Worm (Caenorhabditis elegans): ENCODE measurements around the gene AH9.1.

The AH9.1 gene

ce11 chrX:2233929-2234328 is 12.9 kb downstream of the AH9.1 start, which contains the start of gene T14F9.2 (continued):
- TF ChIP-seq ceh-28 (tag; optimal IDR thresholded peaks at IDR 0.05) (no peak), hmg-1.1 (GFP tag; IDR thresholded peaks at IDR 0.05) (no peak; the same call in 1 of the 2 replicates), snpc-4 (tag; optimal IDR thresholded peaks at IDR 0.05) (no peak)

ce11 chrX:2231346-2231745 is 15.5 kb downstream of the AH9.1 start:
- TF ChIP-seq nhr-48 (tag; optimal IDR thresholded peaks at IDR 0.05) (no peak), ztf-11 (tag; optimal IDR thresholded peaks at IDR 0.05) (no peak), nhr-11 (tag; optimal IDR thresholded peaks at IDR 0.05) (no peak), ces-1 (GFP tag; optimal IDR thresholded peaks at IDR 0.05) (no peak), lin-39 (tag; optimal IDR thresholded peaks at IDR 0.05) (no peak), skn-1 (tag; optimal IDR thresholded peaks at IDR 0.05) (no peak), mdt-29 (GFP tag; IDR thresholded peaks at IDR 0.05) (no peak), saeg-2 (GFP tag; IDR thresholded peaks at IDR 0.05) (no peak), nhr-76 (tag; optimal IDR thresholded peaks at IDR 0.05) (no peak), mxl-3 (GFP tag; optimal IDR thresholded peaks at IDR 0.05) (no peak), lin-1 (GFP tag; IDR thresholded peaks at IDR 0.05) (no peak)

- no peak for TF ChIP-seq ztf-11 (tag; optimal IDR thresholded peaks at IDR 0.05)
- TF ChIP-seq zag-1 (tag; optimal IDR thresholded peaks at IDR 0.05), result no peak
- TF ChIP-seq lir-3 (tag; optimal IDR thresholded peaks at IDR 0.05), result no peak
- no peak for TF ChIP-seq spr-3 (GFP tag; optimal IDR thresholded peaks at IDR 0.05)
- no peak for TF ChIP-seq ceh-44 (GFP tag; IDR thresholded peaks at IDR 0.05)
- TF ChIP-seq nhr-25 (tag; optimal IDR thresholded peaks at IDR 0.05; ENCODE audit: borderline replicate concordance, insufficient read depth), result no peak
- TF ChIP-seq dve-1 (tag; optimal IDR thresholded peaks at IDR 0.05; ENCODE audit: insufficient read depth), result no peak
- no peak for TF ChIP-seq saeg-2 (GFP tag; IDR thresholded peaks at IDR 0.05)
- no peak for TF ChIP-seq ctbp-1 (GFP tag; IDR thresholded peaks at IDR 0.05)
- no peak for TF ChIP-seq dpl-1 (GFP tag; optimal IDR thresholded peaks at IDR 0.05)
- no peak for TF ChIP-seq jun-1 (tag; optimal IDR thresholded peaks at IDR 0.05)
- TF ChIP-seq mep-1 (tag; optimal IDR thresholded peaks at IDR 0.05), result no peak
- no peak for TF ChIP-seq mdt-29 (GFP tag; IDR thresholded peaks at IDR 0.05)
- TF ChIP-seq unc-62 (GFP tag; optimal IDR thresholded peaks at IDR 0.05 in 1 of 2), result peak in 1 of 2 experiments; percentile 95
- no peak for TF ChIP-seq unc-62 (tag; optimal IDR thresholded peaks at IDR 0.05)
- TF ChIP-seq mxl-2 (GFP tag; conservative IDR thresholded peaks at IDR 0.05), result no peak
- peak; percentile 64 for TF ChIP-seq aha-1 (tag)
- TF ChIP-seq daf-12 (tag; optimal IDR thresholded peaks at IDR 0.05), result no peak
These were observed 17.3 kb downstream of the AH9.1 start, which contains the start of gene lin-32 for ce11 chrX:2229305-2230172. TSS of gene lin-32 (minus strand) at chrX:2230122.

- no peak for TF ChIP-seq pqm-1 (tag; optimal IDR thresholded peaks at IDR 0.05)
- peak; percentile 90 for TF ChIP-seq daf-19 (GFP tag; conservative IDR thresholded peaks at IDR 0.05)
- peak; percentile 85 for TF ChIP-seq arid-1 (GFP tag; conservative IDR thresholded peaks at IDR 0.05)
- no peak for TF ChIP-seq nhr-10 (tag; optimal IDR thresholded peaks at IDR 0.05)
- TF ChIP-seq nhr-237 (tag; optimal IDR thresholded peaks at IDR 0.05), result no peak
- TF ChIP-seq F49E8.2 (tag; optimal IDR thresholded peaks at IDR 0.05; ENCODE audit: borderline replicate concordance), result peak; percentile 41
- peak; percentile 90 for TF ChIP-seq lim-7 (GFP tag; IDR thresholded peaks at IDR 0.05)
- TF ChIP-seq dmd-9 (GFP tag; IDR thresholded peaks at IDR 0.05), result peak; percentile 84
- TF ChIP-seq dmd-6 (GFP tag; IDR thresholded peaks at IDR 0.05), result peak; percentile 73
- peak; percentile 58 for TF ChIP-seq Y5F2A.4 (GFP tag; optimal IDR thresholded peaks at IDR 0.05)
- TF ChIP-seq ceh-44 (GFP tag; IDR thresholded peaks at IDR 0.05), result peak; percentile 73; the same call in 1 of the 2 replicates
- no peak for TF ChIP-seq ama-1 (optimal IDR thresholded peaks at IDR 0.05)
- TF ChIP-seq mdt-29 (GFP tag; IDR thresholded peaks at IDR 0.05), result peak; percentile 63; the same call in 1 of the 2 replicates
- TF ChIP-seq cey-2 (tag; optimal IDR thresholded peaks at IDR 0.05; ENCODE audit: borderline replicate concordance, insufficient read depth), result no peak
- peak; percentile 22 for TF ChIP-seq R02D3.7 (tag; optimal IDR thresholded peaks at IDR 0.05)
- peak; percentile 78 for TF ChIP-seq mep-1 (tag; optimal IDR thresholded peaks at IDR 0.05)
- TF ChIP-seq T26A8.4 (GFP tag; IDR thresholded peaks at IDR 0.05), result peak; percentile 83
- TF ChIP-seq F37D6.2 (tag; optimal IDR thresholded peaks at IDR 0.05), result peak; percentile 41
- TF ChIP-seq tra-1 (GFP tag; IDR thresholded peaks at IDR 0.05), result peak; percentile 94
- TF ChIP-seq dve-1 (tag; optimal IDR thresholded peaks at IDR 0.05; ENCODE audit: insufficient read depth), result peak; percentile 57
- TF ChIP-seq nhr-76 (tag; optimal IDR thresholded peaks at IDR 0.05), result no peak
These were observed 19.9 kb downstream of the AH9.1 start for ce11 chrX:2226875-2227355.
